Fruit fly (Drosophila melanogaster): ENCODE results near the gene CG42340.

DNA sequence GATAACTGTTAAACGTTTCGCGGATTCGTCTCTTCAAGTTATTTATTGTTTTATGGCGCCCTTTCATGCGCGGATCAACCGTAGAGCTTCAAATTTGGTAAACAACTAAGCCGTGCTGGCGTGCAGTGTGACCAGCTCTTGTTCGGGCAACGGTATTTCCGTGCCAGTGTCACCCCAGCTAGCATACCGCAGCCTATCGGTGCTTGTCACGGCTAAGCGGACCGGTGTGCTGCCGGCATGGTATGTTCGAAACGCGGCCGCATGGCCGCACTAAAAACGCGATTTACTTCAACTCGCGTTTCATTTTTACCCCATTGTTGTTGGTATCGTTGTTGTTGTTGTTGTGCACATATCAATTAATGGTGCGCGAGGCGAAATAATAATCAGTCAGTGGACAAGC lies at the start of gene CG42340, which contains the start of gene CG3918:
- TF ChIP-seq acj6 (GFP tag; optimal IDR thresholded peaks at IDR 0.05), result no peak
- TF ChIP-seq ss (GFP tag; optimal IDR thresholded peaks at IDR 0.05), result no peak
- TF ChIP-seq fd85E (GFP tag; optimal IDR thresholded peaks at IDR 0.05), result no peak
- TF ChIP-seq CG6163 (GFP tag; IDR thresholded peaks at IDR 0.05), result no peak
- no peak for TF ChIP-seq CG8632 (GFP tag; optimal IDR thresholded peaks at IDR 0.05)
- no peak for TF ChIP-seq Eip93F (GFP tag; optimal IDR thresholded peaks at IDR 0.05)
- no peak for TF ChIP-seq OdsH (GFP tag; optimal IDR thresholded peaks at IDR 0.05)
